Worm (Caenorhabditis elegans): ENCODE results near the gene ZK402.1.
A peak's percentile ranks its signal among the peaks of the same experiment; 100 is the strongest.

The ZK402.1 gene

ce11 chrX:1379391-1379790, 24.7 kb upstream of the ZK402.1 start (continued):
- TF ChIP-seq pag-3 (tag; optimal IDR thresholded peaks at IDR 0.05; ENCODE audit: borderline replicate concordance), result peak; percentile 29
- peak; percentile 56 for TF ChIP-seq ahr-1 (tag; optimal IDR thresholded peaks at IDR 0.05)
- TF ChIP-seq lin-11 (tag; optimal IDR thresholded peaks at IDR 0.05), result peak; percentile 76
- TF ChIP-seq ref-2 (tag; optimal IDR thresholded peaks at IDR 0.05), result peak; percentile 84
- TF ChIP-seq pqm-1 (tag; optimal IDR thresholded peaks at IDR 0.05), result peak; percentile 66
- peak; percentile 77 for TF ChIP-seq K02D7.2 (tag; optimal IDR thresholded peaks at IDR 0.05)
- TF ChIP-seq che-1 (tag; optimal IDR thresholded peaks at IDR 0.05), result peak; percentile 86
- TF ChIP-seq nhr-232 (tag; optimal IDR thresholded peaks at IDR 0.05), result peak; percentile 79
- peak; percentile 32 for TF ChIP-seq ceh-9 (tag; optimal IDR thresholded peaks at IDR 0.05)
- TF ChIP-seq unc-86 (tag; optimal IDR thresholded peaks at IDR 0.05), result peak; percentile 77
- TF ChIP-seq syd-9 (tag; optimal IDR thresholded peaks at IDR 0.05), result peak; percentile 83
- TF ChIP-seq pros-1 (tag; optimal IDR thresholded peaks at IDR 0.05), result no peak
- peak; percentile 57 for TF ChIP-seq eyg-1 (tag; optimal IDR thresholded peaks at IDR 0.05)
- peak; percentile 80 for TF ChIP-seq pat-9 (tag; optimal IDR thresholded peaks at IDR 0.05)
- peak; percentile 80 for TF ChIP-seq tbx-2 (tag; optimal IDR thresholded peaks at IDR 0.05)
- peak; percentile 60 for TF ChIP-seq T23F11.4 (GFP tag; optimal IDR thresholded peaks at IDR 0.05)
- peak; percentile 65 for TF ChIP-seq fax-1 (tag; optimal IDR thresholded peaks at IDR 0.05)
- TF ChIP-seq F13H6.1 (tag; optimal IDR thresholded peaks at IDR 0.05), result peak; percentile 58
- TF ChIP-seq hlh-8 (tag; optimal IDR thresholded peaks at IDR 0.05), result peak; percentile 56
- TF ChIP-seq unc-55 (GFP tag; optimal IDR thresholded peaks at IDR 0.05), result no peak
- peak; percentile 57 for TF ChIP-seq ceh-14 (tag; optimal IDR thresholded peaks at IDR 0.05)
- peak; percentile 68 for TF ChIP-seq ceh-2 (tag; optimal IDR thresholded peaks at IDR 0.05)
- peak; percentile 90 for TF ChIP-seq ceh-6 (GFP tag; optimal IDR thresholded peaks at IDR 0.05)
- TF ChIP-seq fkh-10 (GFP tag; optimal IDR thresholded peaks at IDR 0.05), result peak; percentile 16
- no peak for TF ChIP-seq mec-3 (tag; optimal IDR thresholded peaks at IDR 0.05; ENCODE audit: borderline replicate concordance)
- TF ChIP-seq gmeb-2 (tag; optimal IDR thresholded peaks at IDR 0.05), result peak; percentile 85
- peak; percentile 90 for TF ChIP-seq ceh-19 (GFP tag; optimal IDR thresholded peaks at IDR 0.05)
- peak; percentile 82 for TF ChIP-seq C08G9.2 (tag; optimal IDR thresholded peaks at IDR 0.05)
- peak; percentile 89 for TF ChIP-seq hlh-6 (tag; optimal IDR thresholded peaks at IDR 0.05)
- TF ChIP-seq dve-1 (tag; optimal IDR thresholded peaks at IDR 0.05), result no peak
- peak; percentile 53 for TF ChIP-seq tbx-7 (tag; optimal IDR thresholded peaks at IDR 0.05)
- peak; percentile 83 for TF ChIP-seq ttx-3 (tag; optimal IDR thresholded peaks at IDR 0.05)

ce11 chrX:1381565-1381964, 22.5 kb upstream of the ZK402.1 start, which contains the start of gene F56C3.10:
Gene F56C3.10 (minus strand): TSS chrX:1381665.
- TF ChIP-seq pag-3 (tag; optimal IDR thresholded peaks at IDR 0.05; ENCODE audit: borderline replicate concordance) (no peak), zip-5 (tag; optimal IDR thresholded peaks at IDR 0.05) (no peak), ama-1 (optimal IDR thresholded peaks at IDR 0.05) (no peak), dmd-4 (tag; optimal IDR thresholded peaks at IDR 0.05; ENCODE audit: borderline replicate concordance) (no peak), ceh-14 (tag; optimal IDR thresholded peaks at IDR 0.05) (no peak), ceh-22 (tag; optimal IDR thresholded peaks at IDR 0.05) (no peak), fax-1 (tag; optimal IDR thresholded peaks at IDR 0.05) (no peak), pax-1 (tag; optimal IDR thresholded peaks at IDR 0.05) (no peak), ceh-2 (tag; optimal IDR thresholded peaks at IDR 0.05) (no peak)

- peak; percentile 64 for TF ChIP-seq sdc-2 (tag; optimal IDR thresholded peaks at IDR 0.05)
- TF ChIP-seq ceh-31 (tag; optimal IDR thresholded peaks at IDR 0.05), result no peak
Observed at ce11 chrX:1383546-1383945, 20.5 kb upstream of the ZK402.1 start.

ce11 chrX:1384538-1384937, 19.5 kb upstream of the ZK402.1 start, which contains the start of gene F56C3.8:
Gene F56C3.8 (minus strand): TSS chrX:1384638.
- TF ChIP-seq unc-3 (GFP tag; conservative IDR thresholded peaks at IDR 0.05), result no peak
- no peak for TF ChIP-seq unc-3 (tag; optimal IDR thresholded peaks at IDR 0.05)
- TF ChIP-seq nfya-1 (tag; optimal IDR thresholded peaks at IDR 0.05), result no peak
- no peak for TF ChIP-seq ceh-45 (GFP tag; IDR thresholded peaks at IDR 0.05)

Measured in whole organism, late embryonic.